Worm (Caenorhabditis elegans): ENCODE results near the gene tcer-1.

- TF ChIP-seq mec-3 (tag; optimal IDR thresholded peaks at IDR 0.05; ENCODE audit: borderline replicate concordance), result no peak
- TF ChIP-seq ama-1 (optimal IDR thresholded peaks at IDR 0.05), result no peak
- no peak for TF ChIP-seq zip-5 (tag; optimal IDR thresholded peaks at IDR 0.05)
- TF ChIP-seq eyg-1 (tag; optimal IDR thresholded peaks at IDR 0.05), result no peak
- no peak for TF ChIP-seq rnt-1 (tag; optimal IDR thresholded peaks at IDR 0.05)
- TF ChIP-seq K09A11.1 (tag; optimal IDR thresholded peaks at IDR 0.05; ENCODE audit: insufficient read depth), result no peak
- TF ChIP-seq nhr-11 (tag; optimal IDR thresholded peaks at IDR 0.05), result no peak
- TF ChIP-seq unc-86 (tag; optimal IDR thresholded peaks at IDR 0.05), result no peak
- TF ChIP-seq ttx-3 (tag; optimal IDR thresholded peaks at IDR 0.05), result no peak
- TF ChIP-seq unc-55 (GFP tag; optimal IDR thresholded peaks at IDR 0.05), result no peak
- no peak for TF ChIP-seq F13H6.1 (tag; optimal IDR thresholded peaks at IDR 0.05)
- TF ChIP-seq Y22D7AL.16 (tag; optimal IDR thresholded peaks at IDR 0.05), result no peak
- TF ChIP-seq lin-11 (tag; optimal IDR thresholded peaks at IDR 0.05), result no peak
These were observed 20.0 kb upstream of the tcer-1 start, which contains the start of gene him-14 for ce11 chrII:7069866-7070265.

Data from whole organism, late embryonic.